Worm (Caenorhabditis elegans) whole organism, L1 larva: ENCODE data around the gene F17E9.4.

ENCODE experiments used
- C04F5.9 ChIP-seq: sonication (generic microtip); optimal IDR thresholded peaks from 2 replicates; lab custom pipeline; 2016; ENCODE audit warnings: missing genetic modification characterization, missing compliant biosample characterization
- C16A3.4 ChIP-seq: fragments of 150-350 bp; optimal IDR thresholded peaks from 2 replicates; lab custom pipeline; 2014; ENCODE audit warnings: missing biosample characterization, missing genetic modification characterization
- F16B12.6 ChIP-seq: fragments of 150-350 bp; optimal IDR thresholded peaks from 2 replicates; lab custom pipeline; 2014; ENCODE audit warnings: missing biosample characterization, missing genetic modification characterization
- aha-1 ChIP-seq: fragments of 150-350 bp; optimal IDR thresholded peaks from 2 replicates; lab custom pipeline; 2014; ENCODE audit warnings: missing biosample characterization, missing genetic modification characterization
- alr-1 ChIP-seq: fragments of 200-800 bp; sonication (Bioruptor generic); optimal IDR thresholded peaks from 2 replicates; lab custom pipeline; 2018; ENCODE audit warnings: borderline replicate concordance, mild to moderate bottlenecking, missing genetic modification characterization, missing compliant biosample characterization
- aly-2 ChIP-seq: fragments of 150-350 bp; optimal IDR thresholded peaks from 2 replicates; lab custom pipeline; 2014; ENCODE audit warnings: missing biosample characterization, missing genetic modification characterization
- ama-1 ChIP-seq: fragments of 150-350 bp; optimal IDR thresholded peaks from 2 replicates; lab custom pipeline; 2014
- blmp-1 ChIP-seq: fragments of 150-350 bp; optimal IDR thresholded peaks from 2 replicates; lab custom pipeline; 2014; ENCODE audit warnings: missing biosample characterization, missing genetic modification characterization
- ceh-63 ChIP-seq: fragments of 200-800 bp; sonication (Bioruptor generic); optimal IDR thresholded peaks from 2 replicates; lab custom pipeline; 2018; ENCODE audit warnings: mild to moderate bottlenecking, missing genetic modification characterization, missing compliant biosample characterization
- ceh-82 ChIP-seq, 3 experiments: fragments of 150-350 bp in 1 of 3; sonication (generic microtip) in 2 of 3; optimal IDR thresholded peaks; 2 replicates each; lab custom pipeline; 2014 to 2017; ENCODE audit warnings: missing biosample characterization in 3 of 3, missing genetic modification characterization in 3 of 3
- ceh-88 ChIP-seq: fragments of 200-800 bp; sonication (Bioruptor generic); IDR thresholded peaks from 2 replicates; pipeline ENCODE4 v1.3.6; 2022; ENCODE audit warnings: missing genetic modification characterization, missing compliant biosample characterization
- ceh-90 ChIP-seq: sonication (generic microtip); optimal IDR thresholded peaks from 2 replicates; lab custom pipeline; 2016; ENCODE audit warnings: missing genetic modification characterization, missing compliant biosample characterization
- ces-1 ChIP-seq: fragments of 150-350 bp; optimal IDR thresholded peaks from 2 replicates; lab custom pipeline; 2014; ENCODE audit warnings: missing biosample characterization, missing genetic modification reagents, missing genetic modification characterization
- dsc-1 ChIP-seq: sonication (generic microtip); optimal IDR thresholded peaks from 2 replicates; lab custom pipeline; 2016; ENCODE audit warnings: mild to moderate bottlenecking, missing genetic modification characterization, missing compliant biosample characterization
- efl-1 ChIP-seq, 4 experiments: fragments of 150-350 bp; optimal IDR thresholded peaks in 3 of 4; peaks in 1 of 4; 1 replicate in 1 of 4; 2 replicates in 3 of 4; lab custom pipeline; 2014; ENCODE audit warnings: missing biosample characterization in 2 of 4, missing genetic modification characterization in 2 of 4, missing genetic modification reagents in 2 of 4
- egl-13 ChIP-seq: sonication (generic microtip); optimal IDR thresholded peaks from 2 replicates; lab custom pipeline; 2016; ENCODE audit warnings: missing genotype, missing genetic modification reagents, missing genetic modification characterization, missing compliant biosample characterization
- egl-27 ChIP-seq, 2 experiments: fragments of 150-350 bp in 1 of 2; sonication (generic microtip); optimal IDR thresholded peaks; 3 replicates each; lab custom pipeline; 2017 to 2018; ENCODE audit warnings: missing biosample characterization in 2 of 2, missing genetic modification characterization in 2 of 2, missing genetic modification reagents in 2 of 2
- ets-5 ChIP-seq: fragments of 200-800 bp; sonication (Bioruptor generic); IDR thresholded peaks from 2 replicates; pipeline ENCODE4 v1.3.6; 2022; ENCODE audit warnings: missing genetic modification characterization, missing compliant biosample characterization
- fkh-4 ChIP-seq: sonication (generic microtip); optimal IDR thresholded peaks from 2 replicates; lab custom pipeline; 2016; ENCODE audit warnings: missing compliant biosample characterization, missing genetic modification characterization, borderline replicate concordance
- fkh-8 ChIP-seq: sonication (generic microtip); optimal IDR thresholded peaks from 2 replicates; lab custom pipeline; 2016; ENCODE audit warnings: mild to moderate bottlenecking, missing genetic modification characterization, missing compliant biosample characterization
- fos-1 ChIP-seq: fragments of 150-350 bp; optimal IDR thresholded peaks from 2 replicates; lab custom pipeline; 2014; ENCODE audit warnings: missing biosample characterization, missing genetic modification characterization
- grh-1 ChIP-seq: fragments of 200-800 bp; sonication (Bioruptor generic); IDR thresholded peaks from 2 replicates; pipeline ENCODE4 v1.3.6; 2022; ENCODE audit warnings: missing genetic modification reagents, missing genetic modification characterization, missing compliant biosample characterization
- hpl-2 ChIP-seq: fragments of 150-350 bp; optimal IDR thresholded peaks from 2 replicates; lab custom pipeline; 2014; ENCODE audit warnings: missing biosample characterization, missing genetic modification reagents, missing genetic modification characterization
- jun-1 ChIP-seq: fragments of 150-350 bp; optimal IDR thresholded peaks from 2 replicates; lab custom pipeline; 2014; ENCODE audit warnings: missing biosample characterization, missing genetic modification reagents, missing genetic modification characterization
- lin-13 ChIP-seq: fragments of 150-350 bp; optimal IDR thresholded peaks from 2 replicates; lab custom pipeline; 2014; ENCODE audit warnings: missing biosample characterization, missing genetic modification reagents, missing genetic modification characterization
- lin-15B ChIP-seq: fragments of 150-350 bp; sonication (generic microtip); optimal IDR thresholded peaks from 3 replicates; lab custom pipeline; 2014; ENCODE audit warnings: missing biosample characterization, missing genetic modification characterization
- lin-35 ChIP-seq, 2 experiments: fragments of 150-350 bp; optimal IDR thresholded peaks; 2 replicates each; lab custom pipeline; 2014; ENCODE audit warnings: missing biosample characterization in 2 of 2, missing genetic modification characterization in 2 of 2, missing genetic modification reagents in 2 of 2
- lir-3 ChIP-seq: sonication (generic microtip); optimal IDR thresholded peaks from 2 replicates; lab custom pipeline; 2016; ENCODE audit warnings: mild to moderate bottlenecking, missing genetic modification characterization, moderate library complexity, missing compliant biosample characterization; ENCODE audit not compliant: poor library complexity
- mab-9 ChIP-seq: fragments of 200-800 bp; sonication (Bioruptor generic); IDR thresholded peaks from 2 replicates; pipeline ENCODE4 v1.3.6; 2022; ENCODE audit warnings: missing genetic modification reagents, missing genetic modification characterization, missing compliant biosample characterization
- mdl-1 ChIP-seq, 2 experiments: fragments of 150-350 bp; optimal IDR thresholded peaks; 2 replicates each; lab custom pipeline; 2014 to 2017; ENCODE audit warnings: missing biosample characterization in 2 of 2, missing genetic modification characterization in 2 of 2, inconsistent platforms in 1 of 2
- mef-2 ChIP-seq: fragments of 150-350 bp; optimal IDR thresholded peaks from 2 replicates; lab custom pipeline; 2014; ENCODE audit warnings: missing biosample characterization, missing genetic modification characterization
- nhr-12 ChIP-seq: sonication (generic microtip); optimal IDR thresholded peaks from 2 replicates; lab custom pipeline; 2017; ENCODE audit warnings: missing biosample characterization, missing genetic modification characterization
- nhr-20 ChIP-seq: sonication (generic microtip); optimal IDR thresholded peaks from 2 replicates; lab custom pipeline; 2016; ENCODE audit warnings: mild to moderate bottlenecking, missing genetic modification characterization, missing compliant biosample characterization
- nhr-237 ChIP-seq: fragments of 150-350 bp; optimal IDR thresholded peaks from 2 replicates; lab custom pipeline; 2014; ENCODE audit warnings: missing biosample characterization, missing genetic modification characterization
- nhr-28 ChIP-seq: fragments of 150-350 bp; optimal IDR thresholded peaks from 2 replicates; lab custom pipeline; 2014; ENCODE audit warnings: missing biosample characterization, missing genetic modification characterization
- nhr-76 ChIP-seq: sonication (generic microtip); optimal IDR thresholded peaks from 2 replicates; lab custom pipeline; 2017; ENCODE audit warnings: missing biosample characterization, missing genetic modification characterization
- nhr-84 ChIP-seq: sonication (generic microtip); optimal IDR thresholded peaks from 2 replicates; lab custom pipeline; 2017; ENCODE audit warnings: missing biosample characterization, missing genetic modification characterization
- nhr-85 ChIP-seq: sonication (generic microtip); peaks from one replicate; lab custom pipeline; 2016; ENCODE audit warnings: missing genetic modification characterization, inconsistent platforms, missing compliant biosample characterization
- nhr-90 ChIP-seq: sonication (generic microtip); optimal IDR thresholded peaks from 2 replicates; lab custom pipeline; 2016; ENCODE audit warnings: mild to moderate bottlenecking, missing genetic modification characterization, missing compliant biosample characterization; ENCODE audit not compliant: poor library complexity
- pax-3 ChIP-seq: fragments of 200-800 bp; sonication (Bioruptor generic); optimal IDR thresholded peaks from 2 replicates; lab custom pipeline; 2018; ENCODE audit warnings: mild to moderate bottlenecking, missing genetic modification characterization, moderate library complexity, missing compliant biosample characterization
- sptf-1 ChIP-seq: fragments of 150-350 bp; optimal IDR thresholded peaks from 2 replicates; lab custom pipeline; 2014; ENCODE audit warnings: missing biosample characterization, missing genetic modification characterization
- sup-37 ChIP-seq: fragments of 200-800 bp; sonication (Bioruptor generic); optimal IDR thresholded peaks from 2 replicates; lab custom pipeline; 2018; ENCODE audit warnings: mild to moderate bottlenecking, missing genetic modification characterization, missing compliant biosample characterization
- tlp-1 ChIP-seq: fragments of 150-350 bp; optimal IDR thresholded peaks from 2 replicates; lab custom pipeline; 2014; ENCODE audit warnings: missing biosample characterization, missing genetic modification characterization
- unc-130 ChIP-seq: fragments of 150-350 bp; optimal IDR thresholded peaks from 2 replicates; lab custom pipeline; 2017; ENCODE audit warnings: missing biosample characterization, missing genetic modification characterization, inconsistent platforms
- unc-98 ChIP-seq: fragments of 200-800 bp; sonication (Bioruptor generic); IDR thresholded peaks from 2 replicates; pipeline ENCODE4 v1.3.6; 2022; ENCODE audit warnings: missing genetic modification characterization, missing compliant biosample characterization
- xbp-1 ChIP-seq: sonication (generic microtip); optimal IDR thresholded peaks from 2 replicates; lab custom pipeline; 2016; ENCODE audit warnings: missing genetic modification characterization, missing compliant biosample characterization
- zip-4 ChIP-seq: fragments of 200-800 bp; sonication (Bioruptor generic); optimal IDR thresholded peaks from 2 replicates; lab custom pipeline; 2018; ENCODE audit warnings: mild to moderate bottlenecking, missing genetic modification characterization, moderate library complexity, missing compliant biosample characterization
- ztf-4 ChIP-seq: fragments of 150-350 bp; optimal IDR thresholded peaks from 2 replicates; lab custom pipeline; 2014; ENCODE audit warnings: missing biosample characterization, missing genetic modification characterization

F17E9.4 gene

ce11 chrIV:8377501-8377900 lies 29.3 kb downstream of the F17E9.4 start, which contains the start of gene D2096.7:
TSS of gene D2096.7 (minus strand) at chrIV:8377630.
- no peak for TF ChIP-seq dsc-1 (tag; lab: Kevin White, UChicago)
- peak; percentile 43 for TF ChIP-seq aly-2 (tag; lab: Kevin White, UChicago)
- 0 out of 2 replicates have a peak, but pooled peaks have one; percentile 11 for TF ChIP-seq grh-1
- TF ChIP-seq, all 84 proteins: peak for 2

ce11 chrIV:8378280-8378679 lies 30.1 kb downstream of the F17E9.4 start:
- TF ChIP-seq mdl-1 (tag; optimal IDR thresholded peaks at IDR 0.05; lab: Kevin White, UChicago): no peak
- no peak for TF ChIP-seq ceh-90 (tag; lab: Kevin White, UChicago)
- TF ChIP-seq pax-3 (tag; lab: Kevin White, UChicago): no peak
- TF ChIP-seq nhr-237 (tag; lab: Kevin White, UChicago): no peak

- no peak; the same call in 1 of the 2 replicates for TF ChIP-seq ceh-88 (GFP tag; lab: Robert Waterston, UW)
- peak; percentile 88 for TF ChIP-seq C16A3.4 (tag; lab: Kevin White, UChicago)
- peak; percentile 77 for TF ChIP-seq blmp-1 (tag; lab: Kevin White, UChicago)
- TF ChIP-seq ceh-82 (tag; optimal IDR thresholded peaks at IDR 0.05; lab: Kevin White, UChicago): peak; percentile 65 to 86 (median 78)
- no peak for TF ChIP-seq nhr-12 (tag; lab: Kevin White, UChicago)
- no peak for TF ChIP-seq ces-1 (GFP tag; lab: Kevin White, UChicago)
- TF ChIP-seq fos-1 (tag; lab: Kevin White, UChicago): peak; percentile 45
- no peak for TF ChIP-seq sup-37
- no peak for TF ChIP-seq mab-9 (GFP tag; lab: Robert Waterston, UW)
- TF ChIP-seq alr-1 (tag; lab: Kevin White, UChicago): no peak
- TF ChIP-seq F16B12.6: peak; percentile 47
- no peak for TF ChIP-seq C04F5.9 (tag; lab: Kevin White, UChicago)
- peak; percentile 71 for TF ChIP-seq nhr-85 (tag; lab: Kevin White, UChicago)
- no peak for TF ChIP-seq ztf-4 (tag; lab: Kevin White, UChicago)
- TF ChIP-seq nhr-76: no peak
- peak in 1 of 2 experiments; percentile 9 for TF ChIP-seq egl-27 (tag; optimal IDR thresholded peaks at IDR 0.05; lab: Kevin White, UChicago)
- peak; percentile 9 for TF ChIP-seq jun-1 (tag; lab: Kevin White, UChicago)
- TF ChIP-seq lin-35 (GFP tag; optimal IDR thresholded peaks at IDR 0.05; lab: Kevin White, UChicago): peak; percentile 77 to 85
- TF ChIP-seq mdl-1 (tag; optimal IDR thresholded peaks at IDR 0.05; lab: Kevin White, UChicago): peak in 1 of 2 experiments; percentile 58
- no peak for TF ChIP-seq unc-98 (GFP tag; lab: Robert Waterston, UW)
- no peak for TF ChIP-seq sptf-1 (tag; lab: Kevin White, UChicago)
- peak; percentile 15 for TF ChIP-seq nhr-237 (tag; lab: Kevin White, UChicago)
- no peak for TF ChIP-seq tlp-1 (tag; lab: Kevin White, UChicago)
- peak; percentile 85 for TF ChIP-seq unc-130
- no peak for TF ChIP-seq grh-1
- no peak for TF ChIP-seq fkh-4
- TF ChIP-seq nhr-84 (tag; lab: Kevin White, UChicago): no peak
- TF ChIP-seq fkh-8 (tag; lab: Kevin White, UChicago): peak; percentile 69
- TF ChIP-seq hpl-2 (GFP tag; lab: Kevin White, UChicago): no peak
- peak; percentile 61 for TF ChIP-seq nhr-90 (tag; lab: Kevin White, UChicago)
- TF ChIP-seq aha-1 (tag; lab: Kevin White, UChicago): peak; percentile 42
- TF ChIP-seq mef-2 (tag; lab: Kevin White, UChicago): no peak
- no peak for TF ChIP-seq ets-5 (GFP tag; lab: Robert Waterston, UW)
- TF ChIP-seq xbp-1: peak; percentile 71
- TF ChIP-seq nhr-20 (tag; lab: Kevin White, UChicago): peak; percentile 79
- TF ChIP-seq lin-15B (tag; lab: Kevin White, UChicago): peak; percentile 58
- peak; percentile 81 for TF ChIP-seq efl-1 (optimal IDR thresholded peaks at IDR 0.05; lab: Kevin White, UChicago)
- TF ChIP-seq efl-1 (GFP tag; optimal IDR thresholded peaks at IDR 0.05 in 1 of 2; lab: Kevin White, UChicago): peak; percentile 70 to 97
- TF ChIP-seq ceh-63 (GFP tag; lab: Kevin White, UChicago): no peak
- TF ChIP-seq egl-13 (tag; lab: Kevin White, UChicago): peak; percentile 23
- peak; percentile 81 for TF ChIP-seq lin-13 (GFP tag; lab: Kevin White, UChicago)
- no peak for TF ChIP-seq ceh-90 (tag; lab: Kevin White, UChicago)
- TF ChIP-seq nhr-28: no peak
- TF ChIP-seq lir-3 (tag; lab: Kevin White, UChicago): peak; percentile 21
- TF ChIP-seq zip-4 (GFP tag; lab: Kevin White, UChicago): no peak
- TF ChIP-seq ama-1 (lab: Kevin White, UChicago): no peak
Measured at ce11 chrIV:8379278-8379677, 31.1 kb downstream of the F17E9.4 start, which contains the start of gene nap-1. TSS of gene nap-1 (minus strand) at chrIV:8379319.
